Fruit fly (Drosophila melanogaster): ENCODE results near the gene CecC.

The CecC gene

dm6 chr3R:30198793-30199192, 17.5 kb upstream of the CecC start (continued):
- TF ChIP-seq CG12299 (tag; optimal IDR thresholded peaks at IDR 0.05) (no peak), ranshi (GFP tag; IDR thresholded peaks at IDR 0.05) (0 out of 2 replicates have a peak, but pooled peaks have one; percentile 10), peb (GFP tag; IDR thresholded peaks at IDR 0.05) (no peak), shn (GFP tag; optimal IDR thresholded peaks at IDR 0.05) (no peak), CG6765 (GFP tag; optimal IDR thresholded peaks at IDR 0.05) (peak; percentile 73), pb (GFP tag; optimal IDR thresholded peaks at IDR 0.05) (no peak), CG3163 (GFP tag; optimal IDR thresholded peaks at IDR 0.05) (no peak), CG16813 (GFP tag; IDR thresholded peaks at IDR 0.05; ENCODE audit: partially characterized antibody) (no peak), CG10543 (GFP tag; optimal IDR thresholded peaks at IDR 0.05) (peak; percentile 79), CG17328 (GFP tag; IDR thresholded peaks at IDR 0.05) (no peak), Usf (GFP tag; optimal IDR thresholded peaks at IDR 0.05) (no peak), Kr (GFP tag; optimal IDR thresholded peaks at IDR 0.05) (no peak), NfI (GFP tag; optimal IDR thresholded peaks at IDR 0.05) (no peak), Oaz (GFP tag; IDR thresholded peaks at IDR 0.05) (no peak), ash1 (GFP tag; optimal IDR thresholded peaks at IDR 0.05) (peak; percentile 27), CG14965 (GFP tag; optimal IDR thresholded peaks at IDR 0.05; ENCODE audit: borderline replicate concordance) (no peak), CoRest (tag; optimal IDR thresholded peaks at IDR 0.05) (no peak), dpn (GFP tag; optimal IDR thresholded peaks at IDR 0.05) (no peak), CG34422 (GFP tag; IDR thresholded peaks at IDR 0.05) (no peak), gfzf (GFP tag; optimal IDR thresholded peaks at IDR 0.05) (no peak), CG3838 (GFP tag; optimal IDR thresholded peaks at IDR 0.05) (no peak), HLHmδ (GFP tag; optimal IDR thresholded peaks at IDR 0.05) (no peak), CG5953 (GFP tag; IDR thresholded peaks at IDR 0.05) (no peak), dmrt11E (tag; optimal IDR thresholded peaks at IDR 0.05) (no peak), CG18011 (GFP tag; optimal IDR thresholded peaks at IDR 0.05) (no peak), CG4730 (GFP tag; IDR thresholded peaks at IDR 0.05) (no peak), CG33213 (GFP tag; optimal IDR thresholded peaks at IDR 0.05) (no peak), CG11085 (GFP tag; IDR thresholded peaks at IDR 0.05) (no peak), nmo (GFP tag; optimal IDR thresholded peaks at IDR 0.05) (no peak), CG7963 (GFP tag; IDR thresholded peaks at IDR 0.05; ENCODE audit: partially characterized antibody) (no peak), PHDP (tag; optimal IDR thresholded peaks at IDR 0.05) (peak; percentile 52), chif (GFP tag; optimal IDR thresholded peaks at IDR 0.05) (no peak), zfh1 (GFP tag; IDR thresholded peaks at IDR 0.05) (no peak), CG1602 (GFP tag; optimal IDR thresholded peaks at IDR 0.05) (no peak), ase (GFP tag; IDR thresholded peaks at IDR 0.05) (no peak), Aef1 (GFP tag; IDR thresholded peaks at IDR 0.05) (no peak), CG15601 (tag; optimal IDR thresholded peaks at IDR 0.05) (peak; percentile 28), CG6272 (GFP tag; IDR thresholded peaks at IDR 0.05) (no peak), CG10565 (GFP tag; optimal IDR thresholded peaks at IDR 0.05) (no peak), sens-2 (GFP tag; IDR thresholded peaks at IDR 0.05) (no peak), nau (GFP tag; optimal IDR thresholded peaks at IDR 0.05) (no peak), vnd (GFP tag; IDR thresholded peaks at IDR 0.05; ENCODE audit: partially characterized antibody) (no peak), Rx (GFP tag; IDR thresholded peaks at IDR 0.05) (no peak), al (GFP tag; IDR thresholded peaks at IDR 0.05) (no peak), Sry-β (GFP tag; optimal IDR thresholded peaks at IDR 0.05) (no peak), Spps (tag; optimal IDR thresholded peaks at IDR 0.05) (no peak), dimm (GFP tag; IDR thresholded peaks at IDR 0.05) (no peak), tin (GFP tag; optimal IDR thresholded peaks at IDR 0.05) (no peak), Scr (GFP tag; IDR thresholded peaks at IDR 0.05; ENCODE audit: partially characterized antibody) (no peak), CG7786 (GFP tag; optimal IDR thresholded peaks at IDR 0.05) (no peak), fru (optimal IDR thresholded peaks at IDR 0.05) (no peak), Hey (tag; optimal IDR thresholded peaks at IDR 0.05) (peak; percentile 32)

All from whole organism, embryonic.